ENCODE assay signal across 5 fruit fly cellular contexts in the genomic region with DNA sequence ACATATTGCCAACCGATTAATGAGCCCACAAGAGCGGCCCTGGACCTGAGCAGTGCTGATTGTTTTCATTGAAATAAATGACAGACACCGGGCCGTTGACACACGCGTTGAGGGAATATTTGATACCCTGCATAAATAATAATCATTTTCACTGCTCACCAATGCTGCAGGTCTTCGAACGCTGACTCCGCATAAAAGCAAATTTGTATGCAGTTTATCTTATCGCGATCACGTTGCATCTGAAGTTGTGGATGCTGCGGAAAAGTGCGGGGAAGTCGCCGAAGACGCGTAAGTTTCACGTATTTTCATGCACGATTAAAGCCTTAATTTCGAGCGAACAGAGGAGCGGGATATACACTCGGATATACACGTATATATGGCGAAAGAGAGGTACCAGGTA.
TF ChIP-seq lines count a peak whose summit lies in the region.

No protein-coding gene starts in this region.

- TF ChIP-seq CTCF in whole organism, embryonic (GFP tag; optimal IDR thresholded peaks at IDR 0.05; lab: Kevin White, UChicago), result no peak

TF ChIP-seq in whole organism, adult, 20 proteins besides CTCF, POLR2A, EP300 and RAD21:
- no peak for TF ChIP-seq CG12768 (GFP tag; optimal IDR thresholded peaks at IDR 0.05; lab: Kevin White, UChicago)
- TF ChIP-seq tj (GFP tag; optimal IDR thresholded peaks at IDR 0.05; lab: Kevin White, UChicago), result peak; percentile 58
- no peak for TF ChIP-seq kay (GFP tag; lab: Kevin White, UChicago; ENCODE audit: borderline replicate concordance)

TF ChIP-seq in whole organism, embryonic, 481 proteins besides CTCF, POLR2A, EP300 and RAD21:
- TF ChIP-seq z (GFP tag; IDR thresholded peaks at IDR 0.05; lab: Robert Waterston, UW), result 0 out of 3 replicates have a peak, but pooled peaks have one; percentile 31
- TF ChIP-seq dati (GFP tag; IDR thresholded peaks at IDR 0.05; lab: Robert Waterston, UW), result no peak
- peak; percentile 21 for TF ChIP-seq grn (GFP tag; optimal IDR thresholded peaks at IDR 0.05; lab: Kevin White, UChicago)

TF ChIP-seq in whole organism, prepupa, 60 proteins besides CTCF, POLR2A, EP300 and RAD21:
- TF ChIP-seq Hr4 (GFP tag; optimal IDR thresholded peaks at IDR 0.05; lab: Kevin White, UChicago), result no peak
- TF ChIP-seq CG6854 (GFP tag; optimal IDR thresholded peaks at IDR 0.05; lab: Kevin White, UChicago), result peak; percentile 59
- no peak for TF ChIP-seq CG3919 (GFP tag; optimal IDR thresholded peaks at IDR 0.05; lab: Kevin White, UChicago)
- peak; percentile 45 for TF ChIP-seq dsx (GFP tag; optimal IDR thresholded peaks at IDR 0.05; lab: Kevin White, UChicago; ENCODE audit: poor library complexity, severe bottlenecking)
- no peak for TF ChIP-seq fkh (GFP tag; optimal IDR thresholded peaks at IDR 0.05; lab: Kevin White, UChicago)
- TF ChIP-seq Sox15 (GFP tag; optimal IDR thresholded peaks at IDR 0.05; lab: Kevin White, UChicago), result no peak
- TF ChIP-seq CG4318 (GFP tag; optimal IDR thresholded peaks at IDR 0.05; lab: Kevin White, UChicago), result no peak
- no peak for TF ChIP-seq pdm3 (GFP tag; optimal IDR thresholded peaks at IDR 0.05; lab: Kevin White, UChicago)
- TF ChIP-seq CG32006 (GFP tag; optimal IDR thresholded peaks at IDR 0.05; lab: Kevin White, UChicago), result no peak
- TF ChIP-seq CG1621 (tag; optimal IDR thresholded peaks at IDR 0.05; lab: Kevin White, UChicago), result peak; percentile 55
- no peak for TF ChIP-seq Ets21C (GFP tag; optimal IDR thresholded peaks at IDR 0.05; lab: Kevin White, UChicago)
- no peak for TF ChIP-seq CG15336 (GFP tag; IDR thresholded peaks at IDR 0.05; lab: Robert Waterston, UW)
- peak; percentile 27 for TF ChIP-seq Eip78C (GFP tag; lab: Kevin White, UChicago)
- TF ChIP-seq Lpt (GFP tag; optimal IDR thresholded peaks at IDR 0.05; lab: Kevin White, UChicago), result no peak
- no peak for TF ChIP-seq Blimp-1 (GFP tag; optimal IDR thresholded peaks at IDR 0.05; lab: Kevin White, UChicago)
- TF ChIP-seq CG10631 (GFP tag; optimal IDR thresholded peaks at IDR 0.05; lab: Kevin White, UChicago), result no peak
- TF ChIP-seq cyc (GFP tag; optimal IDR thresholded peaks at IDR 0.05; lab: Kevin White, UChicago), result no peak
- TF ChIP-seq salr (GFP tag; optimal IDR thresholded peaks at IDR 0.05; lab: Kevin White, UChicago), result no peak
- TF ChIP-seq CG6792 (GFP tag; optimal IDR thresholded peaks at IDR 0.05; lab: Kevin White, UChicago), result no peak
- TF ChIP-seq CG6163 (GFP tag; IDR thresholded peaks at IDR 0.05; lab: Robert Waterston, UW), result peak; percentile 19; the same call in 1 of the 3 replicates
- no peak for TF ChIP-seq CG9139 (GFP tag; optimal IDR thresholded peaks at IDR 0.05; lab: Kevin White, UChicago)
- no peak for TF ChIP-seq Gug (GFP tag; IDR thresholded peaks at IDR 0.05; lab: Robert Waterston, UW)
- no peak for TF ChIP-seq fd85E (GFP tag; optimal IDR thresholded peaks at IDR 0.05; lab: Kevin White, UChicago)

TF ChIP-seq in whole organism, pupa, 21 proteins besides CTCF, POLR2A, EP300 and RAD21:
- TF ChIP-seq Pif1B (GFP tag; optimal IDR thresholded peaks at IDR 0.05; lab: Kevin White, UChicago) (no peak), CG17806 (tag; optimal IDR thresholded peaks at IDR 0.05; lab: Kevin White, UChicago) (no peak), CG8301 (tag; optimal IDR thresholded peaks at IDR 0.05; lab: Kevin White, UChicago) (no peak), CG12605 (GFP tag; IDR thresholded peaks at IDR 0.05; lab: Robert Waterston, UW) (no peak), CG13204 (GFP tag; optimal IDR thresholded peaks at IDR 0.05; lab: Kevin White, UChicago) (peak; percentile 11), EcR (GFP tag; optimal IDR thresholded peaks at IDR 0.05; lab: Kevin White, UChicago) (peak; percentile 71)
TF ChIP-seq in whole organism, pupa: peak in this region for 2.

TF ChIP-seq in whole organism, wandering third instar larva, 38 proteins besides CTCF, POLR2A, EP300 and RAD21:
- TF ChIP-seq fru (GFP tag; optimal IDR thresholded peaks at IDR 0.05; lab: Kevin White, UChicago) (peak; percentile 1), sv (GFP tag; optimal IDR thresholded peaks at IDR 0.05; lab: Kevin White, UChicago) (no peak), woc (GFP tag; optimal IDR thresholded peaks at IDR 0.05; lab: Kevin White, UChicago) (peak; percentile 21)
